Fruit fly (Drosophila melanogaster) whole organism, prepupa: ENCODE measurements around the gene CG33777.
A peak's percentile ranks its signal among the peaks of the same experiment; 100 is the strongest.

Experiments used
- CG10631 ChIP-seq: fragments of 200-800 bp; sonication (Bioruptor generic); optimal IDR thresholded peaks from 2 replicates; lab custom pipeline; 2016; ENCODE audit warnings: missing biosample characterization, missing genetic modification characterization
- CG10669 ChIP-seq: fragments of 200-800 bp; sonication (Bioruptor generic); optimal IDR thresholded peaks from 3 replicates; lab custom pipeline; 2018; ENCODE audit warnings: missing biosample characterization, mild to moderate bottlenecking, missing genetic modification characterization, moderate library complexity
- CG11762 ChIP-seq: fragments of 200-800 bp; sonication (Bioruptor generic); optimal IDR thresholded peaks from 3 replicates; lab custom pipeline; 2016; ENCODE audit warnings: missing biosample characterization, missing genetic modification characterization; ENCODE audit not compliant: insufficient read depth
- CG11902 ChIP-seq: fragments of 200-800 bp; sonication (Bioruptor generic); optimal IDR thresholded peaks from 3 replicates; lab custom pipeline; 2016; ENCODE audit warnings: missing biosample characterization, missing genetic modification characterization
- CG15336 ChIP-seq: fragments of 200-800 bp; sonication (Bioruptor generic); IDR thresholded peaks from 2 replicates; pipeline ENCODE4 v1.3.6; 2022; ENCODE audit warnings: missing biosample characterization, missing genetic modification characterization
- CG1621 ChIP-seq: fragments of 200-800 bp; sonication (Bioruptor generic); optimal IDR thresholded peaks from 3 replicates; lab custom pipeline; 2018; ENCODE audit warnings: missing biosample characterization, mild to moderate bottlenecking, missing genetic modification characterization
- CG16779 ChIP-seq: fragments of 200-800 bp; sonication (Bioruptor generic); optimal IDR thresholded peaks from 3 replicates; lab custom pipeline; 2017; ENCODE audit warnings: missing biosample characterization, mild to moderate bottlenecking, missing genetic modification characterization
- CG3032 ChIP-seq: fragments of 200-800 bp; optimal IDR thresholded peaks from 2 replicates; lab custom pipeline; 2019; ENCODE audit warnings: missing biosample characterization, mild to moderate bottlenecking, missing genetic modification characterization, moderate library complexity
- CG31627 ChIP-seq: fragments of 200-800 bp; sonication (Bioruptor generic); optimal IDR thresholded peaks from 3 replicates; lab custom pipeline; 2016; ENCODE audit warnings: missing biosample characterization, missing genetic modification characterization
- CG32006 ChIP-seq: fragments of 200-800 bp; sonication (Bioruptor generic); optimal IDR thresholded peaks from 3 replicates; lab custom pipeline; 2017; ENCODE audit warnings: missing biosample characterization, mild to moderate bottlenecking, missing genetic modification characterization
- CG34406 ChIP-seq: fragments of 200-800 bp; sonication (Bioruptor generic); optimal IDR thresholded peaks from 3 replicates; lab custom pipeline; 2016; ENCODE audit warnings: missing biosample characterization, missing genetic modification characterization
- CG3919 ChIP-seq: fragments of 200-800 bp; sonication (Bioruptor generic); optimal IDR thresholded peaks from 3 replicates; lab custom pipeline; 2016; ENCODE audit warnings: missing biosample characterization, missing genetic modification characterization
- CG4318 ChIP-seq: fragments of 200-800 bp; sonication (Bioruptor generic); optimal IDR thresholded peaks from 3 replicates; lab custom pipeline; 2017; ENCODE audit warnings: missing biosample characterization, mild to moderate bottlenecking, missing genetic modification characterization
- CG6163 ChIP-seq: fragments of 200-800 bp; sonication (Bioruptor generic); IDR thresholded peaks from 3 replicates; pipeline ENCODE4 v1.3.6; 2022; ENCODE audit warnings: missing biosample characterization, missing genetic modification characterization
- CG6792 ChIP-seq: fragments of 200-800 bp; sonication (Bioruptor generic); optimal IDR thresholded peaks from 3 replicates; lab custom pipeline; 2016; ENCODE audit warnings: missing biosample characterization, missing genetic modification characterization
- CG6854 ChIP-seq: fragments of 200-800 bp; sonication (Bioruptor generic); optimal IDR thresholded peaks from 2 replicates; lab custom pipeline; 2017; ENCODE audit warnings: missing biosample characterization, mild to moderate bottlenecking, missing genetic modification characterization
- CG7368 ChIP-seq: fragments of 200-800 bp; sonication (Bioruptor generic); optimal IDR thresholded peaks from 3 replicates; lab custom pipeline; 2016; ENCODE audit warnings: missing biosample characterization, missing genetic modification characterization
- CG8119 ChIP-seq: fragments of 200-800 bp; sonication (Bioruptor generic); IDR thresholded peaks from 3 replicates; pipeline ENCODE4 v1.3.6; 2022; ENCODE audit warnings: missing biosample characterization, missing genetic modification characterization
- CG8632 ChIP-seq: fragments of 200-800 bp; sonication (Bioruptor generic); optimal IDR thresholded peaks from 3 replicates; lab custom pipeline; 2016; ENCODE audit warnings: missing biosample characterization, missing genetic modification characterization
- CG9139 ChIP-seq: fragments of 200-800 bp; sonication (Bioruptor generic); optimal IDR thresholded peaks from 3 replicates; lab custom pipeline; 2017; ENCODE audit warnings: missing biosample characterization, mild to moderate bottlenecking, missing genetic modification characterization
- Eip75B ChIP-seq: fragments of 200-800 bp; sonication (Bioruptor generic); optimal IDR thresholded peaks from 3 replicates; lab custom pipeline; 2016; ENCODE audit warnings: missing biosample characterization, missing genetic modification characterization
- Eip78C ChIP-seq: fragments of 200-800 bp; sonication (Bioruptor generic); peaks from one replicate; lab custom pipeline; 2016; ENCODE audit warnings: missing biosample characterization, missing genetic modification characterization
- Ets21C ChIP-seq: fragments of 200-800 bp; sonication (Bioruptor generic); optimal IDR thresholded peaks from 3 replicates; lab custom pipeline; 2016; ENCODE audit warnings: missing biosample characterization, missing genetic modification characterization
- Hr39 ChIP-seq: fragments of 200-800 bp; sonication (Bioruptor generic); optimal IDR thresholded peaks from 2 replicates; lab custom pipeline; 2016; ENCODE audit warnings: missing biosample characterization, missing genetic modification characterization
- Lpt ChIP-seq: fragments of 200-800 bp; sonication (Bioruptor generic); optimal IDR thresholded peaks from 3 replicates; lab custom pipeline; 2016; ENCODE audit warnings: missing biosample characterization, missing genetic modification characterization
- Met ChIP-seq: fragments of 200-800 bp; sonication (Bioruptor generic); optimal IDR thresholded peaks from 3 replicates; lab custom pipeline; 2016; ENCODE audit warnings: missing biosample characterization, missing genetic modification characterization
- Smox ChIP-seq: fragments of 200-800 bp; sonication (Bioruptor generic); optimal IDR thresholded peaks from 3 replicates; lab custom pipeline; 2016; ENCODE audit warnings: missing biosample characterization, missing genetic modification characterization
- Sox102F ChIP-seq: fragments of 200-800 bp; sonication (Bioruptor generic); optimal IDR thresholded peaks from 2 replicates; lab custom pipeline; 2016; ENCODE audit warnings: missing biosample characterization, mild to moderate bottlenecking, missing genetic modification characterization
- Sox14 ChIP-seq: fragments of 200-800 bp; sonication (Bioruptor generic); optimal IDR thresholded peaks from 3 replicates; lab custom pipeline; 2016; ENCODE audit warnings: missing biosample characterization, missing genetic modification characterization
- achi ChIP-seq: fragments of 200-800 bp; sonication (Bioruptor generic); optimal IDR thresholded peaks from 3 replicates; lab custom pipeline; 2016; ENCODE audit warnings: missing biosample characterization, missing genetic modification characterization
- acj6 ChIP-seq: fragments of 200-800 bp; sonication (Bioruptor generic); optimal IDR thresholded peaks from 3 replicates; lab custom pipeline; 2016; ENCODE audit warnings: missing biosample characterization, missing genetic modification characterization
- dac ChIP-seq: fragments of 200-800 bp; sonication (Bioruptor generic); optimal IDR thresholded peaks from 2 replicates; lab custom pipeline; 2017; ENCODE audit warnings: missing biosample characterization, mild to moderate bottlenecking, missing genetic modification characterization
- dsx ChIP-seq: fragments of 200-800 bp; optimal IDR thresholded peaks from 3 replicates; lab custom pipeline; 2019; ENCODE audit warnings: missing biosample characterization, mild to moderate bottlenecking, missing genetic modification characterization, moderate library complexity; ENCODE audit not compliant: poor library complexity, severe bottlenecking
- eg ChIP-seq: fragments of 200-800 bp; sonication (Bioruptor generic); IDR thresholded peaks from 3 replicates; pipeline ENCODE4 v1.3.6; 2022; ENCODE audit warnings: missing biosample characterization, missing genetic modification characterization
- esn ChIP-seq: fragments of 200-800 bp; sonication (Bioruptor generic); optimal IDR thresholded peaks from 2 replicates; lab custom pipeline; 2016; ENCODE audit warnings: missing biosample characterization, mild to moderate bottlenecking, missing genetic modification characterization, moderate library complexity
- fd85E ChIP-seq: fragments of 200-800 bp; sonication (Bioruptor generic); optimal IDR thresholded peaks from 3 replicates; lab custom pipeline; 2016; ENCODE audit warnings: missing biosample characterization, missing genetic modification characterization
- fkh ChIP-seq: fragments of 200-800 bp; sonication (Bioruptor generic); optimal IDR thresholded peaks from 3 replicates; lab custom pipeline; 2017; ENCODE audit warnings: missing biosample characterization, mild to moderate bottlenecking, missing genetic modification characterization, moderate library complexity
- lz ChIP-seq: fragments of 200-800 bp; sonication (Bioruptor generic); optimal IDR thresholded peaks from 3 replicates; lab custom pipeline; 2016; ENCODE audit warnings: missing biosample characterization, missing genetic modification characterization
- pdm3 ChIP-seq: fragments of 200-800 bp; sonication (Bioruptor generic); optimal IDR thresholded peaks from 3 replicates; lab custom pipeline; 2016; ENCODE audit warnings: missing biosample characterization, missing genetic modification characterization
- spab ChIP-seq: fragments of 200-800 bp; sonication (Bioruptor generic); optimal IDR thresholded peaks from 2 replicates; lab custom pipeline; 2017; ENCODE audit warnings: missing biosample characterization, mild to moderate bottlenecking, missing genetic modification characterization, missing genetic modification reagents
- ss ChIP-seq, 2 experiments: fragments of 200-800 bp; sonication (Bioruptor generic); optimal IDR thresholded peaks; 2 replicates in 1 of 2; 3 replicates in 1 of 2; lab custom pipeline; 2017 to 2018; ENCODE audit warnings: mild to moderate bottlenecking in 2 of 2, missing biosample characterization in 2 of 2, missing genetic modification characterization in 2 of 2, moderate library complexity in 1 of 2
- svp ChIP-seq: fragments of 200-800 bp; sonication (Bioruptor generic); peaks from one replicate; lab custom pipeline; 2016; ENCODE audit warnings: missing biosample characterization, missing genetic modification characterization
- topi ChIP-seq: fragments of 200-800 bp; sonication (Bioruptor generic); optimal IDR thresholded peaks from 3 replicates; lab custom pipeline; 2016; ENCODE audit warnings: missing biosample characterization, missing genetic modification characterization
- vri ChIP-seq: fragments of 200-800 bp; sonication (Bioruptor generic); optimal IDR thresholded peaks from 3 replicates; lab custom pipeline; 2016; ENCODE audit warnings: missing biosample characterization, mild to moderate bottlenecking, missing genetic modification characterization

The CG33777 gene

DNA sequence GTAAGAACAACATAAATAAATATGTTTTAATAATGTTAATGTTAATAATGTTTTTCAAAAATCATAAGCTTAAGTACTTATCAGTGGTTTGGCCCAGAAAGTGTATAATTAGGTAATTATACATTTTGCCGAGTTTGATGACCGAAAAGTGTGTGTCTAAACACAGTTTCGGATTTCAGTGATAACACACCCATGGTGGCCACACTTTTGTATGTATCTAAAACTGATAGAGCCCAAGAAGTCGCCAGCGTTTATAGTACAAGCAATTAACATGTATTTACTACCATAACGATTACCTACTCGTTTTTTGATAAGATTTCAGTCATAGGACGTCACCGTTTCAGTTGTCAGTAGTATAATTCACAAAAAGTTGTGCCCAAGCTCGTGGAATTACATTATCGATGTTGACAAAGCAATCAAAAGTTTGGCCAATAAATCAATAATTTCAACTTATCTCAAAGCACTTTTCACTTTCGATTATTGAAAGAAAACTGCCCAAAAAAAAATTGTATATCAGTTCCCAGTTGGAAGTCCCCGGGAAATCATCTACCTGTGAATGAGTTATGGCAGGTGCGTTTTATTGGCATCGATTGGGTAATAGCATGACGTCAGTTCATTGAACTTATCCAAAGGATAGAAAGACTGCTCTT is 4.8 kb downstream of the CG33777 start:
- peak; percentile 63 for TF ChIP-seq vri
- peak; percentile 38 for TF ChIP-seq fkh (GFP tag; lab: Kevin White, UChicago)
- TF ChIP-seq Lpt: no peak

- TF ChIP-seq CG16779: no peak
- TF ChIP-seq CG15336 (GFP tag; lab: Robert Waterston, UW): no peak
- no peak for TF ChIP-seq Eip75B
- no peak for TF ChIP-seq CG3032 (tag; lab: Kevin White, UChicago)
- no peak for TF ChIP-seq Met (GFP tag; lab: Kevin White, UChicago)
- TF ChIP-seq Eip78C: peak; percentile 40
- TF ChIP-seq vri: peak; percentile 2
- TF ChIP-seq, all 60 proteins: peak for 2
These were observed 5.7 kb downstream of the CG33777 start for dm6 chr3L:4549341-4549740.

DNA sequence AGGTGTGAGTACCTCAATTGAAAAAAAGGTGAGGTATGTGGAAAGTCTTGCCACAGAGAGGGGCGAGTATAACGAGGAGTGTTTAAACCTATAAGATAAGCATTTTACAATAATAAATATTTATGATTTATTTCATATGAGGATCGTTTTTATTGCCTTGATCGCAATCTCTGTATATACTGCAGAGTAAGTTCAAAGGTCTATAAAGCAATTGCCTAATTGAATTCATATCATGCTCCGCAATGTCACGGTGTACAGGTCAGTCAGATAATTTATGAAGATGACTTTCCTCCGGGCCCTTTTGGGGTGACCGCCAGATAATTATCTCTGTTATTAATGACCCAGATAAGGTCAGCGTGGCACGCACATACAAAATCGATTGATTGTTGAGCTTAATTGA is 6.7 kb downstream of the CG33777 start:
- TF ChIP-seq CG11902 (GFP tag; lab: Kevin White, UChicago): no peak
- TF ChIP-seq Hr39 (GFP tag; lab: Kevin White, UChicago): no peak
- TF ChIP-seq svp (GFP tag; lab: Kevin White, UChicago): peak; percentile 92

DNA sequence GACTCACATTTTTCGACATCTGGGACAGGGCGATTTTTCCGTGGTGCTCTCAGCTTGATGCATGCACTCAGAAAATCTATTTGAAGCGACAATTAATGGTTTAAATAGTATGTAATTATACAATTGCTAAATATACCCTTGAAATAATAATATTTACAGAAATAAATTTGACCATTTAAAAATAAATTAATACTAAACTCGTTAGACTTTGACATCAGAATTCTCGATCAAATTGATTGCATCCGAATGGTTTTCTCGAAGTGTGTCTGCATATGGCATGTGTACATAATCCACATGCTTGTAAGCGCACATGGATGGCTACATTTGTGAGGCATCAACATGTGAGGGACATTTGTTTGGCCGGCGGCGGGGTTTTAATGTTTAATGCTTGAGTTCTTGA is 8.4 kb downstream of the CG33777 start:
- peak; percentile 58 for TF ChIP-seq Hr39 (GFP tag; lab: Kevin White, UChicago)
- peak; percentile 90 for TF ChIP-seq dsx
- TF ChIP-seq CG1621 (tag; lab: Kevin White, UChicago): peak; percentile 84
- peak; percentile 86 for TF ChIP-seq CG6792 (GFP tag; lab: Kevin White, UChicago)
- TF ChIP-seq achi (GFP tag; lab: Kevin White, UChicago): peak; percentile 87
- peak; percentile 75 for TF ChIP-seq CG16779
- peak; percentile 86 for TF ChIP-seq esn (GFP tag; lab: Kevin White, UChicago)
- peak; percentile 81 for TF ChIP-seq Sox102F (GFP tag; lab: Kevin White, UChicago)
- peak; percentile 83 for TF ChIP-seq CG34406 (GFP tag; lab: Kevin White, UChicago)
- peak; percentile 88 for TF ChIP-seq Lpt
- peak; percentile 92 for TF ChIP-seq CG8119 (GFP tag; lab: Robert Waterston, UW)
- TF ChIP-seq spab (GFP tag; lab: Kevin White, UChicago): peak; percentile 77
- TF ChIP-seq Ets21C (GFP tag; lab: Kevin White, UChicago): peak; percentile 32
- TF ChIP-seq topi: peak; percentile 69
- TF ChIP-seq fkh (GFP tag; lab: Kevin White, UChicago): peak; percentile 39
- peak; percentile 77 for TF ChIP-seq Smox (GFP tag; lab: Kevin White, UChicago)
- peak; percentile 77 to 84 for TF ChIP-seq ss (GFP tag; optimal IDR thresholded peaks at IDR 0.05; lab: Kevin White, UChicago)
- peak; percentile 88 for TF ChIP-seq CG6163 (GFP tag; lab: Robert Waterston, UW)
- TF ChIP-seq Met (GFP tag; lab: Kevin White, UChicago): peak; percentile 84
- TF ChIP-seq CG6854 (GFP tag; lab: Kevin White, UChicago): no peak
- TF ChIP-seq CG3032 (tag; lab: Kevin White, UChicago): peak; percentile 87
- peak; percentile 57 for TF ChIP-seq CG31627 (GFP tag; lab: Kevin White, UChicago)
- peak; percentile 92 for TF ChIP-seq CG32006 (GFP tag; lab: Kevin White, UChicago)
- peak; percentile 88 for TF ChIP-seq acj6 (GFP tag; lab: Kevin White, UChicago)
- TF ChIP-seq CG4318 (GFP tag; lab: Kevin White, UChicago): peak; percentile 64
- TF ChIP-seq CG10669 (GFP tag; lab: Kevin White, UChicago): peak; percentile 83
- peak; percentile 75 for TF ChIP-seq lz (GFP tag; lab: Kevin White, UChicago)
- peak; percentile 80 for TF ChIP-seq CG8632 (GFP tag; lab: Kevin White, UChicago)
- TF ChIP-seq svp (GFP tag; lab: Kevin White, UChicago): peak; percentile 83
- TF ChIP-seq vri: peak; percentile 65
- TF ChIP-seq eg (GFP tag; lab: Robert Waterston, UW): peak; percentile 88
- TF ChIP-seq CG7368 (GFP tag; lab: Kevin White, UChicago): peak; percentile 77
- peak; percentile 97 for TF ChIP-seq Eip78C
- peak; percentile 73 for TF ChIP-seq CG11762 (GFP tag; lab: Kevin White, UChicago)
- peak; percentile 85 for TF ChIP-seq pdm3
- TF ChIP-seq fd85E (GFP tag; lab: Kevin White, UChicago): peak; percentile 46
- peak; percentile 89 for TF ChIP-seq CG3919 (GFP tag; lab: Kevin White, UChicago)
- peak; percentile 78 for TF ChIP-seq Sox14 (GFP tag; lab: Kevin White, UChicago)
- TF ChIP-seq CG10631 (GFP tag; lab: Kevin White, UChicago): peak; percentile 91
- TF ChIP-seq Eip75B: peak; percentile 82
- peak; percentile 68 for TF ChIP-seq CG9139
- peak; percentile 58 for TF ChIP-seq dac (GFP tag; lab: Kevin White, UChicago)
